Worm (Caenorhabditis elegans) whole organism, mixed stage, embryonic: ENCODE measurements around the gene apd-3.

Experiments used
- M03D4.4 ChIP-seq: sonication (generic microtip); optimal IDR thresholded peaks from 2 replicates; lab custom pipeline; 2017; ENCODE audit warnings: mild to moderate bottlenecking, missing genetic modification characterization, missing compliant biosample characterization
- bed-3 ChIP-seq: fragments of 200-800 bp; sonication (Bioruptor generic); optimal IDR thresholded peaks from 3 replicates; lab custom pipeline; 2018; ENCODE audit warnings: mild to moderate bottlenecking, missing genetic modification characterization, moderate library complexity, missing compliant biosample characterization
- blmp-1 ChIP-seq: fragments of 150-350 bp; optimal IDR thresholded peaks from 2 replicates; lab custom pipeline; 2014; ENCODE audit warnings: missing biosample characterization, missing genetic modification characterization
- ceh-43 ChIP-seq: fragments of 200-800 bp; sonication (Bioruptor generic); optimal IDR thresholded peaks from 2 replicates; lab custom pipeline; 2018; ENCODE audit warnings: mild to moderate bottlenecking, missing genetic modification characterization, moderate library complexity, missing compliant biosample characterization
- ces-1 ChIP-seq: fragments of 150-350 bp; optimal IDR thresholded peaks from 2 replicates; lab custom pipeline; 2014; ENCODE audit warnings: missing biosample characterization, missing genetic modification reagents, missing genetic modification characterization
- cnd-1 ChIP-seq: fragments of 200-800 bp; sonication (Bioruptor generic); optimal IDR thresholded peaks from 2 replicates; lab custom pipeline; 2018; ENCODE audit warnings: mild to moderate bottlenecking, missing genetic modification characterization, missing compliant biosample characterization
- drap-1 ChIP-seq: fragments of 200-800 bp; sonication (Bioruptor generic); optimal IDR thresholded peaks from 3 replicates; lab custom pipeline; 2018; ENCODE audit warnings: mild to moderate bottlenecking, missing genetic modification characterization, missing compliant biosample characterization
- elt-1 ChIP-seq: sonication (generic microtip); optimal IDR thresholded peaks from 2 replicates; lab custom pipeline; 2017; ENCODE audit warnings: missing genetic modification characterization, mild to moderate bottlenecking, missing compliant biosample characterization, antibody characterized with exemption, moderate library complexity, borderline replicate concordance; ENCODE audit not compliant: insufficient read depth
- elt-3 ChIP-seq: fragments of 150-350 bp; optimal IDR thresholded peaks from 2 replicates; lab custom pipeline; 2014; ENCODE audit warnings: missing biosample characterization, missing genetic modification characterization
- flh-1 ChIP-seq: fragments of 200-800 bp; sonication (Bioruptor generic); optimal IDR thresholded peaks from 2 replicates; lab custom pipeline; 2018; ENCODE audit warnings: mild to moderate bottlenecking, missing genetic modification characterization, moderate library complexity, missing compliant biosample characterization
- hlh-1 ChIP-seq: fragments of 150-350 bp; optimal IDR thresholded peaks from 2 replicates; lab custom pipeline; 2014; ENCODE audit warnings: missing biosample characterization, missing genetic modification reagents, missing genetic modification characterization
- lin-13 ChIP-seq: fragments of 150-350 bp; optimal IDR thresholded peaks from 2 replicates; lab custom pipeline; 2014; ENCODE audit warnings: missing biosample characterization, missing genetic modification characterization
- lin-32 ChIP-seq: fragments of 200-800 bp; sonication (Bioruptor generic); optimal IDR thresholded peaks from 2 replicates; lab custom pipeline; 2018; ENCODE audit warnings: mild to moderate bottlenecking, missing genetic modification characterization, missing compliant biosample characterization
- lsy-2 ChIP-seq: fragments of 150-350 bp; optimal IDR thresholded peaks from 2 replicates; lab custom pipeline; 2014; ENCODE audit warnings: missing biosample characterization, missing genetic modification characterization
- mab-5 ChIP-seq: fragments of 150-350 bp; optimal IDR thresholded peaks from 2 replicates; lab custom pipeline; 2014; ENCODE audit warnings: missing biosample characterization, missing genetic modification characterization
- mep-1 ChIP-seq: fragments of 150-350 bp; optimal IDR thresholded peaks from 2 replicates; lab custom pipeline; 2017; ENCODE audit warnings: missing biosample characterization, missing genetic modification reagents, missing genetic modification characterization, inconsistent platforms
- mls-2 ChIP-seq: sonication (generic microtip); optimal IDR thresholded peaks from 2 replicates; lab custom pipeline; 2016; ENCODE audit warnings: mild to moderate bottlenecking, missing genetic modification characterization, moderate library complexity, missing compliant biosample characterization
- nhr-2 ChIP-seq: fragments of 150-350 bp; optimal IDR thresholded peaks from 2 replicates; lab custom pipeline; 2014; ENCODE audit warnings: missing biosample characterization, missing genetic modification characterization
- nhr-237 ChIP-seq: fragments of 150-350 bp; optimal IDR thresholded peaks from 2 replicates; lab custom pipeline; 2014; ENCODE audit warnings: missing biosample characterization, missing genetic modification characterization
- nhr-28 ChIP-seq: fragments of 150-350 bp; optimal IDR thresholded peaks from 2 replicates; lab custom pipeline; 2014; ENCODE audit warnings: missing biosample characterization, missing genetic modification characterization
- nhr-76 ChIP-seq: sonication (generic microtip); optimal IDR thresholded peaks from 2 replicates; lab custom pipeline; 2017; ENCODE audit warnings: missing biosample characterization, missing genetic modification characterization
- pha-4 ChIP-seq: fragments of 150-350 bp; optimal IDR thresholded peaks from 2 replicates; lab custom pipeline; 2018; ENCODE audit warnings: missing biosample characterization, missing genetic modification reagents, missing genetic modification characterization
- sem-2 ChIP-seq: fragments of 200-800 bp; sonication (Bioruptor generic); optimal IDR thresholded peaks from 2 replicates; lab custom pipeline; 2018; ENCODE audit warnings: mild to moderate bottlenecking, missing genetic modification characterization, missing compliant biosample characterization
- snpc-4 ChIP-seq: fragments of 150-350 bp; optimal IDR thresholded peaks from 2 replicates; lab custom pipeline; 2014; ENCODE audit warnings: missing biosample characterization, missing genetic modification characterization
- sptf-1 ChIP-seq: sonication (generic microtip); optimal IDR thresholded peaks from 2 replicates; lab custom pipeline; 2017; ENCODE audit warnings: mild to moderate bottlenecking, missing genetic modification characterization, moderate library complexity, missing compliant biosample characterization
- tbx-8 ChIP-seq: fragments of 200-800 bp; sonication (Bioruptor generic); optimal IDR thresholded peaks from 2 replicates; lab custom pipeline; 2018; ENCODE audit warnings: mild to moderate bottlenecking, missing genetic modification characterization, moderate library complexity, missing compliant biosample characterization
- unc-120 ChIP-seq: sonication (generic microtip); optimal IDR thresholded peaks from 2 replicates; lab custom pipeline; 2017; ENCODE audit warnings: missing genetic modification characterization, missing compliant biosample characterization; ENCODE audit not compliant: poor library complexity, severe bottlenecking
- unc-39 ChIP-seq: fragments of 150-350 bp; optimal IDR thresholded peaks from 2 replicates; lab custom pipeline; 2014; ENCODE audit warnings: missing biosample characterization, missing genetic modification characterization
- unc-62 ChIP-seq: fragments of 150-350 bp; optimal IDR thresholded peaks from 2 replicates; lab custom pipeline; 2014; ENCODE audit warnings: missing biosample characterization, missing genetic modification reagents, missing genetic modification characterization
- zip-8 ChIP-seq: fragments of 150-350 bp; optimal IDR thresholded peaks from 2 replicates; lab custom pipeline; 2014; ENCODE audit warnings: missing biosample characterization, missing genetic modification characterization
- ztf-11 ChIP-seq: fragments of 150-350 bp; optimal IDR thresholded peaks from 2 replicates; lab custom pipeline; 2014; ENCODE audit warnings: missing biosample characterization, missing genetic modification characterization

Gene apd-3

DNA sequence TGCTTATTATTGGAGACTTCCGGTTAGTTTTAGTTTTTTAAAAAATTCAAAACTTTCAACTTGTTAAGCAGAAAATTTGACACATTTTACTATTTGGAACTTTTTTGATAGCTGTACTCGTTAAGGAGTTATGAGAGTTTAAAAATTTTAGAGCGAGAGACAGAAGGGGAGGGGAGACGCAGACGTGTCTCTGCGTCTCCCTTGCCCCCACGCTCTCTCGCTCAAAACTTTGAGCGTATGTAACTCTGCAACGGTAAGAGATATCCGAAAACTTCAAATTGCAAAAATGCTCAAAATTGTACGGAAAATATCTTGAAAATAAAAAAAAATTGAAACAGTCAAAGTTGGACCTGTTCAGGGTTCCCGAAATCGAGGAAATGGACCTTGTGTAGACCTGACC, 30.1 kb downstream of the apd-3 start:
- no peak for TF ChIP-seq hlh-1 (tag; lab: Kevin White, UChicago)
- TF ChIP-seq nhr-76, result no peak
- TF ChIP-seq mab-5, result no peak
- no peak for TF ChIP-seq lin-32 (GFP tag; lab: Kevin White, UChicago)
- TF ChIP-seq M03D4.4 (tag; lab: Kevin White, UChicago), result no peak
- TF ChIP-seq snpc-4, result no peak
- no peak for TF ChIP-seq unc-120 (tag; lab: Kevin White, UChicago)
- TF ChIP-seq zip-8 (tag; lab: Kevin White, UChicago), result no peak
- no peak for TF ChIP-seq sptf-1
- TF ChIP-seq tbx-8, result no peak
- no peak for TF ChIP-seq nhr-2
- TF ChIP-seq pha-4, result no peak
- no peak for TF ChIP-seq ztf-11
- no peak for TF ChIP-seq nhr-237 (tag; lab: Kevin White, UChicago)
- TF ChIP-seq elt-1 (tag; lab: Kevin White, UChicago), result no peak
- TF ChIP-seq unc-39 (tag; lab: Kevin White, UChicago), result no peak

DNA sequence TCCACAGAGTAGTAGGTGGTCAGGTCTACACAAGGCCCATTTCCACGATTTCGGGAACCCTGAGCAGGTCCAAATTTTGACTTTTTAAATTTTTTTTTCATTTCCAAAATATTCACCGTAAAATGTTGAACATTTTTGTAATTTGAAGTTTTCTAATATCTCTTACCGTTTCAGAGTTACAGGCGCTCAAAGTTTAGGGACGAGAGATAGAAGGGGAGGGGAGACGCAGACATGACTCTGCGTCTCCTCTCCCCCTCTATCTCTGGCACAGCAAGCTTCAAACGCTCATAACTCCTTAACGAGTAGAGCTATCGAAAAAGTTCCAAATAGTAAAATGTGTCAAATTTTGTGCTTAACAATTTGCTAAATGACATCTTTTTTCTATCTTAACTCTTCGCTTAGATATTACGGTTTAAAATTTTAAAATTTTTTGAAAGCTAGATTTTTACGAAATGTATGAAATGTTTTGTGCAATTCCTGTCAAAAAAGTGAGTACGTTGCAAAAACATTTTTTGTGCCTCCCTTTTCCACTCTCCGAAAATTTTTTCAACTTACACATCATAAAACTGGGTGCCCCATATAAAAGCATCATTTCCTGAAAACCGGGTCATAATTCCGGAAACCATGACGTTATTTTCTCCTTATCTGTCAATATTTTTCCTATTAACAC, 30.7 kb downstream of the apd-3 start, which contains the start of the genes Y49F6B.14 and clec-125:
Y49F6B.14 (minus strand) TSS at position 101 of the 670 bp plus-strand sequence.
clec-125 (plus strand) TSS at position 620 of the 670 bp plus-strand sequence.
- TF ChIP-seq sptf-1, result no peak
- no peak for TF ChIP-seq mab-5
- TF ChIP-seq lin-13 (tag; lab: Kevin White, UChicago), result no peak
- TF ChIP-seq unc-62, result no peak
- TF ChIP-seq nhr-28 (tag; lab: Kevin White, UChicago), result no peak
- TF ChIP-seq sem-2, result no peak
- TF ChIP-seq mls-2 (tag; lab: Kevin White, UChicago), result no peak
- no peak for TF ChIP-seq ztf-11
- TF ChIP-seq nhr-76, result no peak
- no peak for TF ChIP-seq flh-1 (GFP tag; lab: Kevin White, UChicago)
- no peak for TF ChIP-seq lsy-2 (tag; lab: Kevin White, UChicago)
- TF ChIP-seq drap-1 (GFP tag; lab: Kevin White, UChicago), result no peak
- TF ChIP-seq pha-4, result no peak
- TF ChIP-seq mep-1, result no peak
- TF ChIP-seq M03D4.4 (tag; lab: Kevin White, UChicago), result no peak
- no peak for TF ChIP-seq elt-1 (tag; lab: Kevin White, UChicago)
- TF ChIP-seq unc-39 (tag; lab: Kevin White, UChicago), result no peak
- TF ChIP-seq lin-32 (GFP tag; lab: Kevin White, UChicago), result no peak

DNA sequence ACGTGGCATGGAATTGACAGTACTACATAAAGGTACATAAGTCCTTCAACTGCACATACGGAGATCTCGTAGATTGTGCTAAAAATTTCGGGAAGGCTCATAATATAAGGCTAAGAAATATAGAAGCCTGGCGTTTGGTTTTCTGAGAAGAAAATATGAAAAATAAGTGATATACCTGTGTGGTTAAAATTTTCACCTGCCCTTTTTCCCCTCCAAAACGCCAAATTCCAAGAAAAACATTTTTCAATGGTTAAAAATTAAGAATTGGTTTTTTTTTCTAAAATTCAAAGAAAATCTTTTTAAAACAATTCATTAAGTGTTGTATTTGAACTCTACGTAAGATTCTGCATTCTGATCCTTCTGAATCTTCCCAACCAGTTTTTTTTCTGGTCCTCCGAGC, 31.6 kb downstream of the apd-3 start, which contains the start of gene srz-5:
srz-5 (minus strand) TSS at position 101 of the 400 bp plus-strand sequence.
- no peak for TF ChIP-seq blmp-1 (tag; lab: Kevin White, UChicago)
- TF ChIP-seq cnd-1, result no peak
- no peak for TF ChIP-seq nhr-2
- TF ChIP-seq nhr-28 (tag; lab: Kevin White, UChicago), result no peak
- no peak for TF ChIP-seq bed-3 (GFP tag; lab: Kevin White, UChicago)
- TF ChIP-seq lsy-2 (tag; lab: Kevin White, UChicago), result no peak
- no peak for TF ChIP-seq ceh-43 (GFP tag; lab: Kevin White, UChicago)
- TF ChIP-seq hlh-1 (tag; lab: Kevin White, UChicago), result no peak
- TF ChIP-seq ces-1 (GFP tag; lab: Kevin White, UChicago), result no peak
- no peak for TF ChIP-seq pha-4
- no peak for TF ChIP-seq sem-2
- no peak for TF ChIP-seq mab-5
- no peak for TF ChIP-seq elt-3
- TF ChIP-seq snpc-4, result no peak

DNA sequence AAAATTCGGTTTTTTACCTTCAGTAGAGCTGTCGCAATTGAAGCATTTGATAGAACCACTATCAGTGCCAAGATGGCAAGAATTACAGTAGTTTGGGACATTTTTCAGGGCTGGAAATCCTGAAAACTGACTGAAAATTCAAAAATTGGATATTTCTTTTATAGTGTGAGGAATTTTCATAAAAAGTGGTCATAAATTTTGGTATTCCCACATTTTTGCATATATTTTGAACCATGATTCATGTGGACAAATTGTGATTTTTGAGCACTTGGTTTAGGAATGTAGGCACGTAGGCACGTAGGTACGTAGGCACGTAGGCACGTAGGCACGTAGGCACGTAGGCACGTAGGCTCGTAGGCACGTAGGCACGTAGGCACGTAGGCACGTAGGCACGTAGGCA, 34.0 kb downstream of the apd-3 start, which contains the start of gene Y49F6B.19:
Y49F6B.19 (minus strand) TSS at position 101 of the 400 bp plus-strand sequence.
- TF ChIP-seq lin-32 (GFP tag; lab: Kevin White, UChicago) (no peak), nhr-2 (no peak), mls-2 (tag; lab: Kevin White, UChicago) (no peak), bed-3 (GFP tag; lab: Kevin White, UChicago) (no peak), zip-8 (tag; lab: Kevin White, UChicago) (no peak), mep-1 (no peak), sem-2 (no peak)

DNA sequence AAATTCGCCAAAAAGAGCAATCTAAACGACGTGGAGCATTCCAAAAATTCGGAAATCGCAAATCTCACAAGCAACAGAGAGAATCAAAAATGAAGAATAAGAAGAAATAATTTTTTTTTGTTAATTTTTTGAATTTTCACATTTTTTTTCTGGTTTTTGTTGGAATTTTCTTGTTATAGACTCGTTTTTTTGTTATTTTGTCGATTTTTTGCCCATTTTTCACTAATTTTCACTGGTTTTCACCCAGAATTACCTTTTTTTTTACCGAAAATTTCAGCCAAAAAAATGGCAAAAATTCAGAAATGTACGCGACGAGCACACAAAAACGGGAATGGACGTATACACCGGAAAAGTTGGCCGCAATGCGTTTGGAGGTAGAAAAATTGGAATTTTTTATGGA, 41.5 kb downstream of the apd-3 start, which contains the start of gene cyh-1:
cyh-1 (plus strand) TSS at position 301 of the 400 bp plus-strand sequence.
- no peak for TF ChIP-seq nhr-2
- no peak for TF ChIP-seq pha-4
